Worm (Caenorhabditis elegans): ENCODE data around the gene srbc-20.

The srbc-20 gene

ce11 chrV:2146795-2147194 lies at the start of gene srbc-20:
Gene srbc-20 (plus strand): TSS chrV:2147095.
- TF ChIP-seq ztf-1 (GFP tag; conservative IDR thresholded peaks at IDR 0.05) (no peak), ceh-16 (tag; optimal IDR thresholded peaks at IDR 0.05) (no peak), mab-5 (tag; optimal IDR thresholded peaks at IDR 0.05) (no peak), C34F6.9 (tag; optimal IDR thresholded peaks at IDR 0.05) (no peak), Y55F3AM.14 (GFP tag; optimal IDR thresholded peaks at IDR 0.05) (no peak), mbf-1 (tag; optimal IDR thresholded peaks at IDR 0.05) (no peak), nhr-23 (tag; optimal IDR thresholded peaks at IDR 0.05) (no peak), nhr-6 (tag; optimal IDR thresholded peaks at IDR 0.05) (no peak), nhr-12 (tag; optimal IDR thresholded peaks at IDR 0.05) (no peak), crh-2 (tag; optimal IDR thresholded peaks at IDR 0.05) (no peak), ceh-82 (tag; optimal IDR thresholded peaks at IDR 0.05) (no peak), nhr-11 (tag; optimal IDR thresholded peaks at IDR 0.05) (no peak), lin-39 (tag; optimal IDR thresholded peaks at IDR 0.05) (no peak), elt-1 (tag; optimal IDR thresholded peaks at IDR 0.05) (no peak), sma-3 (GFP tag; optimal IDR thresholded peaks at IDR 0.05) (no peak)

- no peak for TF ChIP-seq nhr-12 (tag; optimal IDR thresholded peaks at IDR 0.05)
- no peak for TF ChIP-seq nhr-129 (tag; optimal IDR thresholded peaks at IDR 0.05)
- no peak for TF ChIP-seq nhr-23 (tag; optimal IDR thresholded peaks at IDR 0.05)
- TF ChIP-seq ztf-11 (tag; optimal IDR thresholded peaks at IDR 0.05) = no peak
- TF ChIP-seq F13H6.1 (tag; optimal IDR thresholded peaks at IDR 0.05) = no peak
- TF ChIP-seq nhr-6 (tag; optimal IDR thresholded peaks at IDR 0.05) = no peak
- TF ChIP-seq unc-39 (tag; optimal IDR thresholded peaks at IDR 0.05) = no peak
- TF ChIP-seq blmp-1 (tag; optimal IDR thresholded peaks at IDR 0.05; ENCODE audit: insufficient read depth) = no peak
- no peak for TF ChIP-seq ztf-4 (tag; optimal IDR thresholded peaks at IDR 0.05)
- no peak for TF ChIP-seq egl-27 (tag; optimal IDR thresholded peaks at IDR 0.05)
These were observed 49.2 kb upstream of the srbc-20 start, which contains the start of gene clec-208 for ce11 chrV:2097653-2098052. Gene clec-208 (plus strand): TSS chrV:2097953.

- TF ChIP-seq peb-1 (tag; optimal IDR thresholded peaks at IDR 0.05) (no peak), ceh-16 (tag; optimal IDR thresholded peaks at IDR 0.05) (no peak), egl-27 (tag; optimal IDR thresholded peaks at IDR 0.05) (no peak), nhr-10 (tag; optimal IDR thresholded peaks at IDR 0.05) (no peak), mbf-1 (tag; optimal IDR thresholded peaks at IDR 0.05) (no peak), snpc-4 (tag; optimal IDR thresholded peaks at IDR 0.05) (no peak), elt-1 (tag; optimal IDR thresholded peaks at IDR 0.05) (no peak), ztf-4 (tag; optimal IDR thresholded peaks at IDR 0.05) (no peak), unc-62 (GFP tag; optimal IDR thresholded peaks at IDR 0.05) (no peak), nhr-23 (tag; optimal IDR thresholded peaks at IDR 0.05) (no peak), R02D3.7 (tag; optimal IDR thresholded peaks at IDR 0.05) (no peak), mdl-1 (tag; optimal IDR thresholded peaks at IDR 0.05) (no peak), F13H6.1 (tag; optimal IDR thresholded peaks at IDR 0.05) (no peak), lsy-2 (tag; optimal IDR thresholded peaks at IDR 0.05) (no peak), unc-55 (GFP tag; optimal IDR thresholded peaks at IDR 0.05) (no peak)
These were observed 47.9 kb upstream of the srbc-20 start, which contains the start of gene F36F12.7 for ce11 chrV:2099040-2099439. Gene F36F12.7 (plus strand): TSS chrV:2099340.

ce11 chrV:2103118-2103517 lies 43.8 kb upstream of the srbc-20 start, which contains the start of gene F36F12.1:
Gene F36F12.1 (minus strand): TSS chrV:2103218.
- TF ChIP-seq F13H6.1 (tag; optimal IDR thresholded peaks at IDR 0.05) (no peak), nhr-129 (tag; optimal IDR thresholded peaks at IDR 0.05) (no peak), gmeb-1 (tag; optimal IDR thresholded peaks at IDR 0.05) (no peak), blmp-1 (tag; optimal IDR thresholded peaks at IDR 0.05; ENCODE audit: insufficient read depth) (no peak), fos-1 (tag; optimal IDR thresholded peaks at IDR 0.05) (no peak), nhr-6 (tag; optimal IDR thresholded peaks at IDR 0.05) (no peak), lin-11 (tag; optimal IDR thresholded peaks at IDR 0.05) (no peak), nhr-25 (tag; optimal IDR thresholded peaks at IDR 0.05) (no peak), egl-27 (tag; optimal IDR thresholded peaks at IDR 0.05) (no peak), Y55F3AM.14 (GFP tag; optimal IDR thresholded peaks at IDR 0.05) (no peak), unc-39 (tag; optimal IDR thresholded peaks at IDR 0.05) (no peak), nhr-11 (tag; optimal IDR thresholded peaks at IDR 0.05) (no peak), dmd-4 (tag; optimal IDR thresholded peaks at IDR 0.05) (no peak), ceh-16 (tag; optimal IDR thresholded peaks at IDR 0.05) (no peak), ZK546.5 (tag; optimal IDR thresholded peaks at IDR 0.05) (no peak)
